Worm (Caenorhabditis elegans): ENCODE measurements around the gene gadr-4.

DNA sequence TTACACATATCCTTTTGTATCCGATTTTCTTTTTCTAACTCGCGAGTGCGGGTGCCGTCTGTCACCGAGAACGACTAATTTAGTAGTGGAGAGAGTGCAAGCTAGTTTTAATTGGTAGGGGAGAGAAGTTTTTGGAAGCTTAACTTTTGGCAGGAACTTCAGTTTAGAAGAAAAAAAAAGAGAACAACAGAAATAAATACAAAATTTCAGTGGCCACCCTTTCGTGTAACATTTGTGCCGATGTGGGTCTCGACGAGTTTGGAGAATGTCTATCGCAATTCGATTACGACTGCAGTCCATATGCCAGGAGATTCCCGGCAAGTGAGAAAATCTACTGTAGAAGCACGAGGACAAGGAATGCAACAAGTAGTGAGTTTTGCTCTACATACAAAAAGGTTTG lies 5.8 kb upstream of the gadr-4 start:
- TF ChIP-seq med-1 (GFP tag; optimal IDR thresholded peaks at IDR 0.05; ENCODE audit: insufficient read depth) (no peak), T22C8.4 (GFP tag; IDR thresholded peaks at IDR 0.05) (no peak), tab-1 (GFP tag; IDR thresholded peaks at IDR 0.05) (no peak), klf-2 (GFP tag; conservative IDR thresholded peaks at IDR 0.05) (no peak), ztf-29 (GFP tag; IDR thresholded peaks at IDR 0.05) (no peak), ref-1 (GFP tag; conservative IDR thresholded peaks at IDR 0.05) (no peak)

Data from whole organism, midembryonic.